Worm (Caenorhabditis elegans) whole organism, L1 larva: ENCODE measurements around the gene mlh-1.

Source experiments
- ceh-82 ChIP-seq, 3 experiments: fragments of 150-350 bp in 1 of 3; sonication (generic microtip) in 2 of 3; optimal IDR thresholded peaks; 2 replicates each; lab custom pipeline; 2014 to 2017; ENCODE audit warnings: missing biosample characterization in 3 of 3, missing genetic modification characterization in 3 of 3
- elt-3 ChIP-seq, 6 experiments: fragments of 150-350 bp in 1 of 6; sonication (generic microtip); optimal IDR thresholded peaks; 2 replicates each; lab custom pipeline; 2017 to 2018; ENCODE audit warnings: missing biosample characterization in 6 of 6, missing genetic modification characterization in 6 of 6, inconsistent platforms in 1 of 6
- lin-35 ChIP-seq, 2 experiments: fragments of 150-350 bp; optimal IDR thresholded peaks; 2 replicates each; lab custom pipeline; 2014; ENCODE audit warnings: missing biosample characterization in 2 of 2, missing genetic modification characterization in 2 of 2, missing genetic modification reagents in 2 of 2
- pqm-1 ChIP-seq: sonication (generic microtip); optimal IDR thresholded peaks from 3 replicates; lab custom pipeline; 2017; ENCODE audit warnings: missing biosample characterization, missing genetic modification characterization
- snpc-4 ChIP-seq: fragments of 150-350 bp; optimal IDR thresholded peaks from 2 replicates; lab custom pipeline; 2014; ENCODE audit warnings: missing biosample characterization, missing genetic modification characterization
- tlp-1 ChIP-seq: fragments of 150-350 bp; optimal IDR thresholded peaks from 2 replicates; lab custom pipeline; 2014; ENCODE audit warnings: missing biosample characterization, missing genetic modification characterization
- vab-15 ChIP-seq: sonication (generic microtip); optimal IDR thresholded peaks from 2 replicates; lab custom pipeline; 2017; ENCODE audit warnings: missing genotype, mild to moderate bottlenecking, missing genetic modification characterization, missing compliant biosample characterization

DNA sequence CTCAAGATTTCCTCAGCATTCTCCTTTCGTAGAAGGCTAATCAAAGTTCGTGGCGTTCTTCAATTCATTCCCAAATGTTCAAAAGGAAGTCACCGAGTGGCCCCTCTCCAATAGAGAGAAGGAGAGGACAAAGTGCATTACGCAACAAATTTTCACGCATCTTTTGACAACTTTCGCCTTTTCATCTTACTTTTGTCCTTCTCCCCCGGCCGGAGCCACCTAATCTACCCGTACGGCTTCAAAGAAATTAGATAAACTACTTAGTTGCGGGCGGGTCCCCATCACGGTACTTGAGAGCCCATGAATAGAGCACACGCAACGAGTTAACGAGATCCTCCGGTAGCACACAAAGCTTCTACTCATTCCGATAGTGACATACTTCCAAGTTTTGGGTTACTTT lies 12.3 kb upstream of the mlh-1 start:
- TF ChIP-seq elt-3 (tag; optimal IDR thresholded peaks at IDR 0.05; lab: Kevin White, UChicago) (no peak), vab-15 (tag; lab: Kevin White, UChicago) (no peak), pqm-1 (tag; lab: Kevin White, UChicago) (no peak), lin-35 (GFP tag; optimal IDR thresholded peaks at IDR 0.05; lab: Kevin White, UChicago) (no peak), snpc-4 (tag; lab: Kevin White, UChicago) (no peak), ceh-82 (tag; optimal IDR thresholded peaks at IDR 0.05; lab: Kevin White, UChicago) (no peak), tlp-1 (tag; lab: Kevin White, UChicago) (no peak)
